Fruit fly (Drosophila melanogaster) ovary, adult (tissue): Measurements from ENCODE around the gene Rab3GAP1.

ENCODE experiments used
- CG17801 ChIP-seq: fragments of 200-800 bp; optimal IDR thresholded peaks from 2 replicates; lab custom pipeline; 2019; ENCODE audit warnings: missing biosample characterization, mild to moderate bottlenecking, missing genetic modification characterization, moderate library complexity; ENCODE audit not compliant: partially characterized antibody

Gene Rab3GAP1

dm6 chr2L:1611122-1611521 is at the start of gene Rab3GAP1, which contains the start of gene CG14352:
Rab3GAP1 (minus strand) TSS chr2L:1611157.
CG14352 (plus strand) TSS chr2L:1611410.
- TF ChIP-seq CG17801: peak; percentile 74

DNA sequence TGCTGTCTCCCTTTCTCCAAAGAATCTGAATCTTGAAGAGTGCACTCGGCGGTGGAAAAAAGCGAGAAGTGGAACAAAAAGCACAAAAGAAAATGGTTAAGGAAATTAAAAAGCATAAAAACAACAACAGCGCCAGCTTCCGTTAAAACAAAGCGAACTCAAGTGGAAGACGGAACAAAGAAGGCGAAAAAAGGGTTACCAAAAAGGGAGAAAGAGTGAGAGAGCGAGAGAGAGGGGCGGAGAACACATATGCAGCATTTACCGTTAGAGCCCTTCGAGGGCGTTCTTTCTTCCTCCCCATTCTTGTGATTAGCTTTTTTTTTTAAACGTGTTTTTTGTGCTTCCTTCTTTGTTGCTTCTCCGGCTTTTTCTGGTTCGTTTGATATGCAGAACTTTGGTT is 47.2 kb upstream of the Rab3GAP1 start:
- TF ChIP-seq CG17801: no peak

DNA sequence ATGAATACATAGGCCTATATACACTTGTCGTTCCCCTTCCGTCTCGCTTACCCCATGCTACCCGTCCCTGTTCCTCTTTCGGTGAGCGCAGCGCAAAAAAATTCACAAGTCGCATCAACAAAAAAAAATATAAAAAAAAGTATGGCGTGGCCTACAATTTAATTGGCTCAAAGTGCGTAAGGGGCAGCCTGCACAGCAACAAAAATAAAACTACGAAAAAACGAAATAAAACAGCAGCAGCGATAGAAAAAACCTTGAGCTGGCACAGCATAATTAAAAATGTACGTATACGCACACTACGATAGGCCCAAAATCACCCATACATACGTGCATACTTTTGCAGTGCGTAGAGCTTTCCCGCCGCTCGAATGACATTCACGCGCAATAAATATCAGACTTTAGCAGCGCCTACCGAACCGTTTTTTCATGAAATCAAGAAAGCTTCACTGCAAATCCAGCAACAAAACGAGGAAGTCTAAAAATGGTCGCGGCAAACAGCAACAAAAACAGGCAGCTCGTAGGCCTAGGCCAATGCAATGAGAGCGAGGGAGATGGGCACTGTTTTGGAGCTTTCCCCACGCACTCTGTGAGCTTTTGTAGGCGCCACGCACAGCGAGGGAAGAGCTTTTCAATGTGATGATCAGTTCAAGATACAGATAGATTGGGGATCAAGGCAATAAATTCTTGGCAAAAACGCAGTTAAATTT is 46.0 kb upstream of the Rab3GAP1 start:
- no peak for TF ChIP-seq CG17801

- no peak for TF ChIP-seq CG17801
Measured at dm6 chr2L:1655858-1656257, 44.9 kb upstream of the Rab3GAP1 start.

DNA sequence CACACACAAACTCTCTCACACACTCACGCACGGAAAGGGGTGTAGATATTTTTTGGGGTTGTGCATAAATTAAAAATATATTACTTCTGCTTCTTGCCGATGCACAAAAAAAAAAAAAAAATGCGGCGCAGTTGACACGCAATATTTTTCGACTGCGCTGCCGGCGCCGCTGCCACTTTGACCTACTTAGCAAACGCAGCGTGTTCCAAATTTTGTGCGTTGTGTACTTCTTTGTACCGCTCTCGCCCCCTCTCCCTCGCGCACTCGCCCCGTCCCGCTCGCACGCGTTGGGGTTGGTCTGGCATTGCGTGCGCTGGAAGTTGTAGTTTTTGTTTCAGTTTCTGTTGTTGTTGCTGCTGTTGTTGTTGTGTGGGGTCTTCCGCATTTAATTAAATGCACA is 43.3 kb upstream of the Rab3GAP1 start:
- no peak for TF ChIP-seq CG17801

- no peak for TF ChIP-seq CG17801
Measured at dm6 chr2L:1653800-1654199, 42.8 kb upstream of the Rab3GAP1 start.

dm6 chr2L:1651889-1652288 is 40.9 kb upstream of the Rab3GAP1 start:
- no peak for TF ChIP-seq CG17801

dm6 chr2L:1651053-1651452 is 40.1 kb upstream of the Rab3GAP1 start, which contains the start of gene chinmo:
chinmo (plus strand) TSS chr2L:1651258.
- no peak for TF ChIP-seq CG17801

- no peak for TF ChIP-seq CG17801
Measured at dm6 chr2L:1649828-1650429, 39.0 kb upstream of the Rab3GAP1 start.

DNA sequence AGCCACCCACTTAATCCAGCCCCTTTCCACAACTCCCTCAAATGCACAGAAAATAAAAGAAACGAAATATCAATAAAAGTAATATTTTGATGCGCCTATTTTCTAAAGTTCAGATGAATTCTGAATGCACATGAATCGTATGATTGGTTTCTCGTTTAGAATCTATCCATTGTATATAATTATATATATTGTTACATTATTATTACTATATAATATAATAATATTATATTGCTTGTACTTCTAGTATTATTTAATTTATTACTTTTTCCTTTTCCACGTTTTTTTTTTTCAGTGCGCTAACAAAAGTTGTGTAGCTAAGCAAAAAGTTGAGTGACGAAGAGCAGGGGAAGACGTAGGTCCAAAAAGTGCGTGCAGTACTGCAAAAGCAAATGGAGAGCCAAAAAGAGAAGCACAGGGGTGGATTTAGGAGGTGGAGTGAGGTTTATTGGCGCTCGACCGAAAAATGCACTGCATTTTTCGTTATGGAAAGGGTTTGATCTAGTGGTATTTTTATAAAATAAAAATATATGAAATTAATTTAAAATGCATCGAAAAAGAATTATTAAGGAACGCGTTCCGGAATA is 38.4 kb upstream of the Rab3GAP1 start:
- no peak for TF ChIP-seq CG17801

dm6 chr2L:1648677-1649078 is 37.7 kb upstream of the Rab3GAP1 start:
- no peak for TF ChIP-seq CG17801

DNA sequence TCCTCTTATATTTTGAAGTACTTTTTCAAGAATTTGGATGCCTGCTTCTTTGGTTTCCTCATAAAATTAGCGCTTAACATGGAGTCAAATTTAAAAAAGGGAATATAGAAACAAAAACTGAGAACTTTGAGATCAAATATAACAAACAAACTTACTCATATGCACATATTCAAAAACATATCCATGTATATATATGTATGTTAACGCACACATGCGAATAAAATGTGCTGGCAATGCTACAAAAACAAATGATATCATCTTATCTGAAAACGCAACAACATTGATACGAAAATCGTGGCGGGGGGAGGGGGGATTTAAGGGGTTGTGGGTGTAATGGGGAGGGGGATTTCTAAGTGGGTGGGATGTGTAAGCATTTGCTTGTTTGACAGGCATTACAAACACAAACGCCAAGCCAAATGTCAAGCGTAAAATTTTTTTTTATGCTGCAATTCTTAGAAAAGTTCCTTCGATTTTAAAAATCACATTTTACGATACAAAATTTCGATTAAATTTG is 37.1 kb upstream of the Rab3GAP1 start:
- TF ChIP-seq CG17801: no peak

- no peak for TF ChIP-seq CG17801
Measured at dm6 chr2L:1646499-1646898, 35.5 kb upstream of the Rab3GAP1 start.

DNA sequence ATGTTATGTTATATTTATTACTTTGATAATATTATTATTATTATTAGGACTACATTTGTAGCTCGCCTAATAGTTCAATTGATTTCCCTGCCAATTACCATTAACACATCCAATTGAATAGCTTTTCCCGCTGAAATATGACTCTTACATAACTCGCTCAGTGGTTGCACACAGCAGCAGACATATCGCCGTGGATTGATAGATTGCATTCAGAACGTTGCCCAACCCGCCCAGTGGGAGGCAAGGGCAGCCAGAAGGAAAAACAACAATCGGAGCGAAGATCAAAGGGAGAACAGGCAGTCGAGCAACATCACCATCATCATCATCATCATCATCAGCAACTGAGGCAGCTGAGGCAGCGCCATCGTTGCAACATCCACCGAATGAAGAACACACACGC is 35.1 kb upstream of the Rab3GAP1 start:
- TF ChIP-seq CG17801: no peak

DNA sequence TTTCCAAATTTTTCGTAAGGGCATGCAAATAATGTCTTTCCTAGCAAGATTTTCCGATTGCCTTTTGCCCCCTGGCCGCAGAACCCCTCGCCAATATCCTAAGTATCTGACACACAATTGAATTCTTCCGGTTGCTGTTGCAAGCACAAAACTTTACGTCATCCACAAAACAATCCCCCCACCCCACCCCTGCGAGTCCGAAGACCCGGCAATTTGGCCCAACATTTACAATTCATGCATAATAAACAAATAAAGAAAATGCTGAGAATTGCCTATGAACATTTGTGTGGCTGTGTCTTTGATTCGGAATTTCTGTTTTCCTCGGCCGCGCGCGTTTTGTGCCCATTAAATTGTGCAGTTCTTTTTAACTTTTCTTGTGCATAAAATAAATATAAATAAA is 34.4 kb upstream of the Rab3GAP1 start:
- TF ChIP-seq CG17801: no peak

DNA sequence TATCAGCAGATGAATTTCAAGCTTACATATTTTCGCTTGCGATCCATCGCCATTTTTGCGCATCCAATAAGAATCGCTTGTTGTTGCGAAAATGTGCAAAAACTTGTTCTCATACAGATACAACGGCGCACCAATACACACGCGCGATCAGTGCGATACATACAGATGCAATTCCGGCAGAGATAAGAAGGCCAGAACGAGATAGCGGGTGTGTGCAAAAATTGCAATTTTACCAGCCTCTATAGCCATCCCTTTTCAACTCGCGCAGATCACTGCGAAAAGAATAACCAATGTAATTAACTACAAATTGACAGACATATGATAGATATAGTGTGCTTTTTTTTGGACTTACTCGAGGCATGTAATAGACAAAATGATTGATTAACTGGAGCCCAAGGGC is 33.4 kb upstream of the Rab3GAP1 start:
- no peak for TF ChIP-seq CG17801

DNA sequence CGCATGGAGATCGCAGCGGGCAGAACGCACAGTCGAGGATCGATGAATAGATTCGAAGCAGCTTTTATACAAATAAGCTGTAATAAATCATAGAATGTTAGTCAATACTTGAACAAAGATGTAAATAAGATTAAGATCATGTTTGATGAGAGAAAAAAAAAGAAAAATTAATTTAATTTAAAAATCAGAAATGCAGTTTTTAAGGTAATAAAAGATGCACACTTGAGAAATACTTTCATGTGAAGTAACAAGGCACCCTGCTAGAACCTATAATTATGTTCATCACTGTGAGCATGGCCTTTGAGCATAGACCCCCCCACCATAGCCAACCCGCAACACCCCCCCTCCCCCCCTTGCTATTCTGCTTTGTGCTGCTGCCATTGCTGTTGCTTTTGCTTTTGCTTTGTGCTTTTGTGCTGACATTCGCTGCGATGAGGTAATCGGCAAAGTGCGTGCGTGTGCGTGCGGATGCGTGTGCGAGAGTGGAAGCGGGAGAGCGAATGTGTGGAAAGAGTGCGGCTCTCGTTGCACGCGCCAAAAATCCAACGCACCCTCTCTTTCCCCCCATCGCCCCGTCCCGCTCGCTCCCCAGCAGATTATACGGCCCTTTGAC is 32.4 kb upstream of the Rab3GAP1 start:
- TF ChIP-seq CG17801: no peak
